Worm (Caenorhabditis elegans) whole organism, dauer: ENCODE data around the gene glb-5.

Source experiments
- unc-62 ChIP-seq: sonication (generic microtip); optimal IDR thresholded peaks from 2 replicates; lab custom pipeline; 2017; ENCODE audit warnings: missing biosample characterization, missing genetic modification reagents, missing genetic modification characterization

Gene glb-5

DNA sequence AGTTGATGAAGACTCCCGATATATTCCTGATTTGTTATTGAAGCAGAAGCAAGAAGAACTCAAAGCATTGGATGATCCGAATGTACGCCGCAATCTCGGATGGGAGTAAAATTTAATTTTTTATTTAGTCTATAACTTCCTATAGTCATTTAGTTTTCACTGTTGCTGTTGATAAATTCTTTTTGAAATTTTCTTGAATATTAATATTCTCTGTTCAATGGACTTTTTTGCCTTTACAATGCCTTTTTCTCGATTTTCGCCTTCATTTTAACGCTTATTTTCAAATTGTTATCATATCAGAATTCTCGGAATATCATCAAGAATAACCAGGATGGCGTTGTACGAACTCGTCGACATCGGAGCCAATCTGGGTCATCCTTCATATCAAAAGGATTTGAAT, 35.6 kb downstream of the glb-5 start, which contains the start of gene crn-2:
crn-2 (plus strand) TSS at position 301 of the 400 bp plus-strand sequence.
- no peak for TF ChIP-seq unc-62

DNA sequence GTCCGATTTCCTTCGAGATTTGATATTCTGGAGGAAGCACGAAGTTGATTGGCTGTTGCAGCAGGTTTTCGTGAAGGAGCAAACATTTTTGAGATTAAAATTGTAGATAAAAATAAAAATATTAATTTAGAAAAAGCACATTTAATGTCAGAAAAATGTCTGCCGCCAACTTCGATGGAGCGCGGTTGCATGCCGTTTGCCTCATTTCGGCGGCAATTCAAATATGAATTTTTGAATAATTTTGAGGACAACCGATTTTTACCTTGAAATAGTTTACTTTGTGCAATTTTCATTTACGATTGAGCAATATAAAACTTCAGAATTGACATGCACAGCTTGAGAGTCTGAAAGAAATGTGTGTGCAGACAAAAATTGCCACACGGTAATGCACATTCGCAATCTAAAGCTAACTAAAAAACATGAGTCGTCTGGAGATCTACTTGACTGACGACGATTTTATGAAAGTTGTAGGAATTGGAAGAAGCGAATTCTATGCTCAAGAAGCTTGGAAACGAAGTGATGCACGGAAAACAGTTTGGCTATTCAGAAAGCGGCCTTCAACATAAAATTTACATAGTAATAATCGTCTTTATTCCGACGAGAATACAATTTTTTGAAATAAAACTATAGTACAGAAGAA, 37.8 kb downstream of the glb-5 start, which contains the start of gene zhit-1:
zhit-1 (minus strand) TSS at position 161 of the 640 bp plus-strand sequence.
- TF ChIP-seq unc-62, result no peak

DNA sequence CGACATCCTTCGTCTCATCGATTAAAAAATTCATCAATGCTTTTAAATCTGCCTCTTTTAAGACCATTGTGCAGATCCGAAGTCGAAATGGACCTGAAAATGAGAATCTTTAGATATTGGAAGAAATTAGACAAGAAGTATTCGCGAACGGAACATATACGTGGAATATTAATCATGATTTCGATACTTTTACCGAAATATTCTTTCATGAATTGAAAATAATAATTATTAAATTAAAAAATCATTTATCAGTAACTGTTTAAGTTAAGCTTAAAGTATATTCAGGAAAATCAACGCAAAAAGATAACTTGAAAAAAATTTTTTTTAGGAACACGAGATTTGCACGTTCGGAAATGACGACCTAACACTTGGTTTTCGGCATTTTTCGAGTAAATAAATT, 42.6 kb downstream of the glb-5 start, which contains the start of gene CD4.8:
CD4.8 (minus strand) TSS at position 101 of the 400 bp plus-strand sequence.
- TF ChIP-seq unc-62, result no peak

DNA sequence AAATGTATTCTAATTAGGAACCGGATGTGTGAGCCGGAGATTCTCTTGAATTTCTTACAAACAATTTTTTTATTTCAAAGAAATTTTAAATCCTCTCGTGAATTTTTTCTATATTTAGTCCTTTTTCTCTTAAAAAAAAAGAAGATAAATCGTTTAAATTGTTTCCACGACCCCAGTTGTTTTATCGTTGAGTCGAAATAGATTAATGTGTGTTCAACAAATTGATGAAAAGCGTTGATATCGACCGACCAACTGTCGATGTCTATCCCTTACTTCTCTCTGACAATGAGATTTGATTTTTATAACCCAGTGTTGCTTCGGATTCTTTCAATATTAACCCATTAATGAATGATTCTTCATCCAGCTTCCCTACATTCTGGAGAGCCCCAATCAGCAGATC, 47.6 kb downstream of the glb-5 start, which contains the start of gene CD4.1:
CD4.1 (plus strand) TSS at position 301 of the 400 bp plus-strand sequence.
- no peak for TF ChIP-seq unc-62

DNA sequence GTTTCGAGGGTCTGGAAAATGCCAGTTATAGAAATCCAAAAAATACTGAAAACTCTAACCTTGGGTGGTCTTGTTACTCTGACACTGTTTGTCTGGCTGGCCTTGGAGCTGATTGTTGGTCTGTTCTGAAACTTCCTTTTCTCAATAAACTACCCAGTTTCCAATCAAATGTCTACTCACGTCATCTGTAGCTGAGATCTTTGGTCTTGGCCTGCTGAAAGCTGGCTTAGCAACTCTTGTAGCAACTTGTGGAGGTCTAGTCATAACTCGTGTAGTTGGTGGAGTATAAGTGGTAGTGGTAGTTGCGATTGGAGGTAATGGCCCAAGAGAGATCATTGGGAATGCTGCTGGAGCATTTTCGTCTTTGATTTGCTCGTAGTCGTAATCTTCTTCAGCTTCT, 51.5 kb downstream of the glb-5 start:
- no peak for TF ChIP-seq unc-62

DNA sequence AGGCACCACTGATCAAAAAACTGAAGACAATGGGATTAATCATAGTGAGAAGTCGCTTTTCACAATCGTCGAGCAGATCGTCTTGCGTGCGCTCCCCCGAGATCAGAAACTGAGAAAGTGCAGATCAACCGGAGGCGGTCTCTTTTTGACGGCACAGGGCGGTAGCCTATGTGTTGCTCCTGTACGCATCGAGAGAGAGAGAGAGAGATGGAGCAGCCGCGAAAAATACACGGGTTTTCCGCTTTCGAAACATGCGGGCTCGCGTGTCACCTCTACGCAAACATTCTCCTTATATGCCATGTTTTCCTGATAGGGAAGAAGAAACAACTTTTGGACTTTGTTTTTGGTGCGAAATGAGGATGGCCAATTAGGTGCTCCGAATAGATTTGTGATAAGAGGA, 54.4 kb downstream of the glb-5 start, which contains the start of gene lrpc-1:
lrpc-1 (minus strand) TSS at position 101 of the 400 bp plus-strand sequence.
- no peak for TF ChIP-seq unc-62
